Worm (Caenorhabditis elegans) whole organism, L1 larva: Measurements from ENCODE around the gene R02E4.3.

Source experiments
- aly-2 ChIP-seq: fragments of 150-350 bp; optimal IDR thresholded peaks from 2 replicates; lab custom pipeline; 2014; ENCODE audit warnings: missing biosample characterization, missing genetic modification characterization
- dpl-1 ChIP-seq, 3 experiments: fragments of 150-350 bp in 2 of 3; sonication (generic microtip) in 1 of 3; optimal IDR thresholded peaks; 2 replicates each; lab custom pipeline; 2014 to 2017; ENCODE audit warnings: missing biosample characterization in 3 of 3, missing genetic modification characterization in 3 of 3, missing genetic modification reagents in 3 of 3
- efl-1 ChIP-seq, 4 experiments: fragments of 150-350 bp; optimal IDR thresholded peaks in 3 of 4; peaks in 1 of 4; 1 replicate in 1 of 4; 2 replicates in 3 of 4; lab custom pipeline; 2014; ENCODE audit warnings: missing biosample characterization in 2 of 4, missing genetic modification characterization in 2 of 4, missing genetic modification reagents in 2 of 4
- efl-3 ChIP-seq: fragments of 200-800 bp; sonication (Bioruptor generic); optimal IDR thresholded peaks from 2 replicates; lab custom pipeline; 2018; ENCODE audit warnings: mild to moderate bottlenecking, missing genetic modification characterization, missing compliant biosample characterization
- nhr-19 ChIP-seq: fragments of 200-800 bp; sonication (Bioruptor generic); conservative IDR thresholded peaks from 2 replicates; pipeline ENCODE4 v1.3.6; 2022; ENCODE audit warnings: missing genetic modification characterization, missing compliant biosample characterization
- pag-3 ChIP-seq: sonication (generic microtip); optimal IDR thresholded peaks from 2 replicates; lab custom pipeline; 2017; ENCODE audit warnings: missing genetic modification characterization, mild to moderate bottlenecking, missing compliant biosample characterization, antibody characterized with exemption, borderline replicate concordance; ENCODE audit not compliant: insufficient read depth
- rnt-1 ChIP-seq: sonication (generic microtip); optimal IDR thresholded peaks from 2 replicates; lab custom pipeline; 2016; ENCODE audit warnings: mild to moderate bottlenecking, missing genetic modification characterization, moderate library complexity, missing compliant biosample characterization
- zag-1 ChIP-seq: fragments of 150-350 bp; optimal IDR thresholded peaks from 2 replicates; lab custom pipeline; 2014; ENCODE audit warnings: missing biosample characterization, missing genetic modification characterization

DNA sequence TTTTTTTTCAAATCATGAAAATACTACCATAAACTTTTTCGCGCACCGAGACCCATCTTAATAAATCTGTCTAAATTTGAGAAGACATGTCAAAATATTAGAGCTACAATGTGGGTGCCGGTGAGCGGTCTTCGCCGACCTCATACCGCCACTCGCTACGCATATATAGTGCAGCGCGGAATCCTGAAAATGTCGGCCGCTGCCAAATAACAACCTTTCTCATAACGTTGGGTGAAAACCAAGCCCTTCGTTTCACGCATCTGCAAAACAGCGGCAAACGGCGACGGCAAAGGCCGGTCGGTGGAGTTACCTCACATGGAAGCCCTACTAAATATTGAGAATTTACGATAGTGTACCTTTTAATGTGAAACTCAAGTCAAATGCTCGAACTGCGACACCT lies 1.1 kb upstream of the R02E4.3 start:
- TF ChIP-seq nhr-19 (GFP tag; lab: Robert Waterston, UW) (no peak), rnt-1 (tag; lab: Kevin White, UChicago) (no peak), pag-3 (tag; lab: Kevin White, UChicago) (no peak), efl-3 (GFP tag; lab: Kevin White, UChicago) (no peak), zag-1 (no peak), efl-1 (optimal IDR thresholded peaks at IDR 0.05; lab: Kevin White, UChicago) (no peak), efl-1 (GFP tag; optimal IDR thresholded peaks at IDR 0.05 in 1 of 2; lab: Kevin White, UChicago) (no peak), dpl-1 (GFP tag; optimal IDR thresholded peaks at IDR 0.05; lab: Kevin White, UChicago) (no peak), aly-2 (tag; lab: Kevin White, UChicago) (no peak)
